Fruit fly (Drosophila melanogaster) whole organism, larva: ENCODE results near the gene mAcon2.

Source experiments
- noc ChIP-seq: fragments of 200-800 bp; sonication (Bioruptor generic); optimal IDR thresholded peaks from 3 replicates; lab custom pipeline; 2019; ENCODE audit warnings: missing biosample characterization, mild to moderate bottlenecking, missing genetic modification characterization, moderate library complexity

The mAcon2 gene

DNA sequence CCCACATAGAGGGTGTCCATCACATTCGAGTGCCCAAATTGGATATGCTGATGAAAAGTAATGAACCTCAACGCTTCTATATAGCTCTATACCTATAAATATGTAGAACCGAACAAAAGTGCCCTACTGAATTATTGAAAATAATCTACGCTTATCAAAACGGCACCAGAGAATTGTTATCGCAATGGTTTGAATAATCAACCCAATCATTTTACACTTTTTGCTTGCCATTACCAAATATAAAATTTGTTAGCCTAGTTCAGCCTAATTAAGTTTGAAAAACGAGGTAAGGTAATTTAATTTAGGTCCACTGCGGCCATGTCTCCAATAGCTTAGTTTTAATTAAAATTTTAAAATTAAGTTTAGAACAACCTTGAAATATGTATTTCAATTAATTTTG lies 38.8 kb downstream of the mAcon2 start:
- no peak for TF ChIP-seq noc

DNA sequence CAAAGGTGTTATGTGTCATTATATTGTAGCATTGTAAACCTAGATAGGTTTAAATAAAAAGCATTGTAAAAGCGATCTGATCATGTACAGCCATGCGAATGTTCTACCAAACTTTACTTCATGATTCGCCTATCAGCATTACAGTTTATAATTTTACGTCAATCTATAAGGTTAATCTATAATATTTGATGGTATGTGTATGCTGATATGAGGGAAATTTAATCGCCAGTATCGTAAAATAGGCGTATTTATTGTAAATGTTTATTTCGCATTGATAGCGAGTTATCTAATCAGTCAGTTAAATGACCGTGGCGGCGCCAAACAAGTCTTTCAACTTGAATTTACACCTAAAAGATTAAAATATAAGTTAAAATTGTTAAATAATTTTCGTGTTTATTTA lies 40.6 kb downstream of the mAcon2 start:
- no peak for TF ChIP-seq noc

- TF ChIP-seq noc, result no peak
These were observed 41.3 kb downstream of the mAcon2 start for dm6 chr3R:11178300-11178699.
